Worm (Caenorhabditis elegans) whole organism, midembryonic: ENCODE data around the gene B0302.4.

Source experiments
- T22C8.4 ChIP-seq: fragments of 200-800 bp; sonication (Bioruptor generic); IDR thresholded peaks from 2 replicates; pipeline ENCODE4 v1.3.6; 2022; ENCODE audit warnings: missing genetic modification characterization, missing compliant biosample characterization
- cog-1 ChIP-seq: sonication (generic microtip); optimal IDR thresholded peaks from 2 replicates; lab custom pipeline; 2016; ENCODE audit warnings: missing genetic modification characterization, missing compliant biosample characterization
- flt-1 ChIP-seq: fragments of 200-800 bp; sonication (Bioruptor generic); IDR thresholded peaks from 2 replicates; pipeline ENCODE4 v1.3.6; 2022; ENCODE audit warnings: missing genetic modification characterization, missing compliant biosample characterization
- klf-2 ChIP-seq: fragments of 200-800 bp; sonication (Bioruptor generic); conservative IDR thresholded peaks from 2 replicates; pipeline ENCODE4 v1.3.6; 2022; ENCODE audit warnings: missing genetic modification reagents, missing genetic modification characterization, missing compliant biosample characterization
- med-1 ChIP-seq: sonication (generic microtip); optimal IDR thresholded peaks from 2 replicates; lab custom pipeline; 2017; ENCODE audit warnings: missing genetic modification characterization, mild to moderate bottlenecking, missing compliant biosample characterization, antibody characterized with exemption, missing genetic modification reagents; ENCODE audit not compliant: insufficient read depth
- ref-1 ChIP-seq: fragments of 200-800 bp; sonication (Bioruptor generic); conservative IDR thresholded peaks from 2 replicates; pipeline ENCODE4 v1.3.6; 2022; ENCODE audit warnings: missing genetic modification reagents, missing genetic modification characterization, missing compliant biosample characterization
- tab-1 ChIP-seq: fragments of 200-800 bp; sonication (Bioruptor generic); IDR thresholded peaks from 2 replicates; pipeline ENCODE4 v1.3.6; 2022; ENCODE audit warnings: missing genetic modification characterization, missing compliant biosample characterization
- ztf-23 ChIP-seq: fragments of 200-800 bp; sonication (Bioruptor generic); IDR thresholded peaks from 2 replicates; pipeline ENCODE4 v1.3.6; 2022; ENCODE audit warnings: missing genetic modification reagents, missing genetic modification characterization, missing compliant biosample characterization
- ztf-29 ChIP-seq: fragments of 200-800 bp; sonication (Bioruptor generic); IDR thresholded peaks from 2 replicates; pipeline ENCODE4 v1.3.6; 2022; ENCODE audit warnings: missing genetic modification reagents, missing genetic modification characterization, missing compliant biosample characterization

The B0302.4 gene

DNA sequence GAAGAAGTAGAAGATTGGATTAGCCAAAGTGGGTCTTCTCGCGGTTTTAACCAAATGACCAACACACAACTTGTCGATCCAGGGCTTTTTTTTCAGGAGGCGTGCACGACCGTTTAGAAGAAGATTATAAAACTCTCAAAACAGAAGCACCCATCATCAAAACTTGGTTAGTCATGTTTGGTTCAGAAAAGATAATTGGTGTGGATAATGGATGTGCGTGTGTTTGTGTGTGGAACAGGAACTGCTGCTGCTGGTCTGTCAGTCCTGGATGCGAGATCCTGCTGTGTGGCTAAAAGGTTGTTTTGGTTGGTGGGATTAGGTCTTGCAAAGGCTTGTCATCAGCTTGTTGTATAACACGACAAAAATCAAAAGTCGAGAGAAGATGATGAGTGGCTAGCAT lies 26.8 kb upstream of the B0302.4 start:
- no peak for TF ChIP-seq ref-1
- TF ChIP-seq ztf-23 = no peak
- TF ChIP-seq ztf-29 (GFP tag; lab: Robert Waterston, UW) = no peak
- TF ChIP-seq cog-1 (tag; lab: Kevin White, UChicago) = no peak
- TF ChIP-seq flt-1 (GFP tag; lab: Robert Waterston, UW) = no peak
- no peak for TF ChIP-seq klf-2
- no peak for TF ChIP-seq tab-1 (GFP tag; lab: Robert Waterston, UW)
- no peak for TF ChIP-seq med-1 (GFP tag; lab: Kevin White, UChicago)
- TF ChIP-seq T22C8.4 = no peak

DNA sequence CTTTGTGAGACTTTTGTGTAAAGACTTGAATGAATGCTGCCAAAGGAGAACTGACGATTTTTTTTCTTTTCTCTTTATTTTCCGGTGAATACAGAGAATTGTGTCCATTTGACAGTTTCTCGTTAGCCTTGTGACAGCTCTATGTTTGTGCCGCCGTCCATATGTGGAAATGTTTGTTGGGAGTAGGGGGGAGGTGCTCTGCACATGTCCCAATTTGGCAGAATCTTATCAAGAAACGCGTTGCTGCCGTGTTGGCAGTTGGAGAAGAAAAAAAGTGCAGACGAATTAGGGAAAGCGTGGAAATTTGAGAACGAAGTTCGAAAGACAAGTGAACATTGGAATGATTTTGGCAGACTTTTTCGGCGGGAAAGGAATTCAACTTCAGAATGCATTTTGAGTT lies 21.2 kb upstream of the B0302.4 start:
- TF ChIP-seq tab-1 (GFP tag; lab: Robert Waterston, UW) (no peak), klf-2 (no peak), flt-1 (GFP tag; lab: Robert Waterston, UW) (no peak), ztf-29 (GFP tag; lab: Robert Waterston, UW) (no peak), med-1 (GFP tag; lab: Kevin White, UChicago) (no peak), ztf-23 (no peak), ref-1 (no peak), T22C8.4 (no peak), cog-1 (tag; lab: Kevin White, UChicago) (no peak)

- no peak for TF ChIP-seq tab-1 (GFP tag; lab: Robert Waterston, UW)
- no peak for TF ChIP-seq klf-2
- no peak for TF ChIP-seq ztf-29 (GFP tag; lab: Robert Waterston, UW)
- TF ChIP-seq ref-1 = no peak
- TF ChIP-seq flt-1 (GFP tag; lab: Robert Waterston, UW) = no peak
- TF ChIP-seq ztf-23 = no peak
- TF ChIP-seq med-1 (GFP tag; lab: Kevin White, UChicago) = no peak
- no peak for TF ChIP-seq cog-1 (tag; lab: Kevin White, UChicago)
- no peak for TF ChIP-seq T22C8.4
These were observed 18.5 kb upstream of the B0302.4 start, which contains the start of gene B0302.5 for ce11 chrX:17195080-17195479. Gene B0302.5, minus strand, starts transcription at chrX:17195137.

ce11 chrX:17185696-17186430 lies 9.3 kb upstream of the B0302.4 start, which contains the start of gene sid-3:
Gene sid-3, plus strand, starts transcription at chrX:17186380.
- no peak for TF ChIP-seq med-1 (GFP tag; lab: Kevin White, UChicago)
- TF ChIP-seq ref-1 = no peak
- TF ChIP-seq tab-1 (GFP tag; lab: Robert Waterston, UW) = no peak
- TF ChIP-seq ztf-23 = no peak
- TF ChIP-seq T22C8.4 = no peak
- no peak for TF ChIP-seq ztf-29 (GFP tag; lab: Robert Waterston, UW)
- no peak for TF ChIP-seq klf-2
- TF ChIP-seq flt-1 (GFP tag; lab: Robert Waterston, UW) = no peak
- no peak for TF ChIP-seq cog-1 (tag; lab: Kevin White, UChicago)

ce11 chrX:17184363-17184762 lies 7.8 kb upstream of the B0302.4 start:
- TF ChIP-seq tab-1 (GFP tag; lab: Robert Waterston, UW) (no peak), ztf-23 (no peak), cog-1 (tag; lab: Kevin White, UChicago) (peak; percentile 53), med-1 (GFP tag; lab: Kevin White, UChicago) (no peak), klf-2 (no peak), flt-1 (GFP tag; lab: Robert Waterston, UW) (0 out of 2 replicates have a peak, but pooled peaks have one; percentile 47), ref-1 (no peak), T22C8.4 (no peak)

DNA sequence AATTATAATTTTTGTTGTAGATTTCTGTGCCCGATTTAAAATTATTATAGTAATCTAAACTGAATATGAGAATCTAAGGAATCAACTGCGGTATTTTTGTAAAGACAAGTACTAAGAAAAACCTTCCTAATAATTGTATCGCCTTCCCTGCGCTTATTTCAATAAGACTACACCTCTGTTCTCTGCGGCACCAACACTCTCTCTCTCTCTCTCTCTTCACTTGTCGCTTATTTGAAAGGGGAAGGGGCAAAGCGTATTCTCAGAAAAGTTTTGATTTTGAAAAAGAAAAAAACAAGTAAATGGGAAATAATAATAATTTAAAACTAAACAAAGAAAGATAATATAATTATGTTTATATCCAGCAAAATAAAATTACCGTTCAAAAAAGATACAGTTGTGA lies 4.6 kb upstream of the B0302.4 start:
- TF ChIP-seq ztf-29 (GFP tag; lab: Robert Waterston, UW) = no peak
- no peak for TF ChIP-seq T22C8.4
- TF ChIP-seq med-1 (GFP tag; lab: Kevin White, UChicago) = no peak
- no peak for TF ChIP-seq cog-1 (tag; lab: Kevin White, UChicago)
- peak; percentile 48; the same call in 1 of the 2 replicates for TF ChIP-seq ztf-23
- TF ChIP-seq ref-1 = no peak
- TF ChIP-seq tab-1 (GFP tag; lab: Robert Waterston, UW) = no peak
- TF ChIP-seq flt-1 (GFP tag; lab: Robert Waterston, UW) = peak; percentile 62
- TF ChIP-seq klf-2 = no peak

ce11 chrX:17180135-17180534 lies 3.6 kb upstream of the B0302.4 start:
- TF ChIP-seq ref-1 = no peak

ce11 chrX:17178239-17178638 lies 1.7 kb upstream of the B0302.4 start, which contains the start of gene B0302.2:
Gene B0302.2, plus strand, starts transcription at chrX:17178539.
- no peak for TF ChIP-seq cog-1 (tag; lab: Kevin White, UChicago)
- no peak for TF ChIP-seq tab-1 (GFP tag; lab: Robert Waterston, UW)
- no peak for TF ChIP-seq med-1 (GFP tag; lab: Kevin White, UChicago)
- no peak for TF ChIP-seq klf-2
- TF ChIP-seq ref-1 = no peak
- TF ChIP-seq flt-1 (GFP tag; lab: Robert Waterston, UW) = no peak
- TF ChIP-seq T22C8.4 = no peak
- TF ChIP-seq ztf-29 (GFP tag; lab: Robert Waterston, UW) = no peak
- no peak for TF ChIP-seq ztf-23

- TF ChIP-seq cog-1 (tag; lab: Kevin White, UChicago) = no peak
- TF ChIP-seq T22C8.4 = no peak
- no peak for TF ChIP-seq ztf-29 (GFP tag; lab: Robert Waterston, UW)
- TF ChIP-seq ztf-23 = no peak
These were observed 6.2 kb downstream of the B0302.4 start for ce11 chrX:17170401-17170800.

DNA sequence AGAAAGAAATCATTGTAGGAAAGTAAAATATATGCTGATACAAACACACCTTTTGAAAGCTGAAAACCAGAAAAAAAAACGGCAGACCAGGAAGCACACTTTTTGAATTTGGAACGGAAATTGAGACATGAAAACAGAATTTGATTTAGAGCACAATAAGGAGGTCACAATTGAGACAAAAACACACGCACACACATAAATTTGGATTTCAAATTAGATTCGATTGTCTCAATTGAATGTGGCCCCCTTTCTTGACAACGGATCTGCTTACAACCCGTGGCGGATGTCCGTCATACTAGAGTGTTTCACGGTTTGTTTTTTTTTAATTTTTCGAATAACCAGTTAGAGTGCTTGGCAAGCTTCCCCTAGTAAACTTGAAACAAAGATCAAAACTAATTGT lies 8.5 kb downstream of the B0302.4 start:
- TF ChIP-seq flt-1 (GFP tag; lab: Robert Waterston, UW) (no peak), ref-1 (no peak), T22C8.4 (no peak), klf-2 (no peak), med-1 (GFP tag; lab: Kevin White, UChicago) (no peak), ztf-23 (no peak), ztf-29 (GFP tag; lab: Robert Waterston, UW) (no peak), cog-1 (tag; lab: Kevin White, UChicago) (no peak), tab-1 (GFP tag; lab: Robert Waterston, UW) (no peak)
